Worm (Caenorhabditis elegans): ENCODE results near the gene lelo-3.

Gene lelo-3

DNA sequence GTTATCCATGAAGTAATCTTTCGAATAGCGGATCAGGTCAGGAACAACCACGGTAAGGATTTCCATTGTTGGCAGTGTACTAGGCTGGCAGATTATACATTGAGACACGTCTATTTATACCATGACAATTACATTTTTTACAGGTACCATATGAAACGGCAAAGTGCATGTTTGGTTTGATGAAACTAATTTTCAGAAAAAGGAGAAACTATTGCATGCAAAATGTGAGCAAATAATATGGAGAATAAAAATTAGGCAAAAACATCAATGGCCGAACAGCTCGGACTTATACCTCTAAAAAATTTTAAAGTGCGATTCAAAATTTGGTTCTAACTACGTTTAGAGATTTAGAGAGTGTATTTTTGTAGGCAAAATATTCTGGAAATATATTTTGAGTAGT, 29.6 kb downstream of the lelo-3 start, which contains the start of gene F22F4.5:
TSS of gene F22F4.5 (minus strand) at position 101 of the 400 bp plus-strand sequence.
- TF ChIP-seq sdz-12 (GFP tag; optimal IDR thresholded peaks at IDR 0.05) (no peak), attf-4 (tag; optimal IDR thresholded peaks at IDR 0.05) (no peak), spr-3 (GFP tag; optimal IDR thresholded peaks at IDR 0.05) (no peak), F49E8.2 (tag; optimal IDR thresholded peaks at IDR 0.05; ENCODE audit: borderline replicate concordance) (no peak), nhr-77 (tag; optimal IDR thresholded peaks at IDR 0.05) (no peak), F10B5.3 (tag; optimal IDR thresholded peaks at IDR 0.05) (no peak), hlh-30 (tag; optimal IDR thresholded peaks at IDR 0.05; ENCODE audit: insufficient read depth) (no peak), cey-2 (tag; optimal IDR thresholded peaks at IDR 0.05; ENCODE audit: borderline replicate concordance, insufficient read depth) (no peak), zip-2 (tag; optimal IDR thresholded peaks at IDR 0.05) (no peak), zfp-2 (tag; optimal IDR thresholded peaks at IDR 0.05) (no peak), hif-1 (tag; optimal IDR thresholded peaks at IDR 0.05) (no peak), tra-1 (GFP tag; IDR thresholded peaks at IDR 0.05) (no peak), mep-1 (tag; optimal IDR thresholded peaks at IDR 0.05) (no peak), madf-9 (GFP tag; conservative IDR thresholded peaks at IDR 0.05) (no peak), fos-1 (tag; optimal IDR thresholded peaks at IDR 0.05) (no peak), lin-29 (GFP tag; IDR thresholded peaks at IDR 0.05) (no peak)

ce11 chrX:5987910-5988309, 34.5 kb downstream of the lelo-3 start:
- TF ChIP-seq lsy-2 (tag; optimal IDR thresholded peaks at IDR 0.05) (no peak), lin-39 (tag; optimal IDR thresholded peaks at IDR 0.05) (no peak), lim-7 (GFP tag; IDR thresholded peaks at IDR 0.05) (no peak), nhr-237 (tag; optimal IDR thresholded peaks at IDR 0.05) (no peak)

DNA sequence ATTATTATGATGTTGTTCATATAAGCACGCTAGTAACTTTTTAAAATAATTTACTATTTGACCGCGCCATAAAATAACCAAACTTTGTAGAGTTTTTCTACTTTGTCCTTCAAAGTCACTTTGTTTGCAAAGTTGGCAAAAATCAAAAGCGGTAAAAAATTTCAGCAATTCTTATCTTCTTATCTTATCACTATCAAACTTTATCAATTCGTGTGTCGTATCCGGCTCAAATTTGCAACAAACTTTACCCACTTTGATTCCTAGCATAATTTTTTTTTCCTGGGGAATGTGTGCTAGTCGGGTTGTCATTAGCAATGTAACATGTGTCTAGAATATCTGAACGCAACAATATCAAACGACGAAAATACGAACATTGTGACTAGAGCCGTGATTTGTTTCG, 36.6 kb downstream of the lelo-3 start:
- TF ChIP-seq pqm-1 (tag; optimal IDR thresholded peaks at IDR 0.05) (peak; percentile 32), ceh-44 (GFP tag; IDR thresholded peaks at IDR 0.05) (no peak), ceh-82 (tag; optimal IDR thresholded peaks at IDR 0.05) (no peak), unc-39 (tag; optimal IDR thresholded peaks at IDR 0.05) (no peak), Y5F2A.4 (GFP tag; optimal IDR thresholded peaks at IDR 0.05) (no peak), zfp-3 (GFP tag; conservative IDR thresholded peaks at IDR 0.05) (no peak), madf-9 (GFP tag; conservative IDR thresholded peaks at IDR 0.05) (no peak), spr-3 (GFP tag; optimal IDR thresholded peaks at IDR 0.05) (no peak), nhr-28 (tag; optimal IDR thresholded peaks at IDR 0.05) (peak; percentile 20), hlh-30 (tag; optimal IDR thresholded peaks at IDR 0.05; ENCODE audit: insufficient read depth) (no peak), egl-27 (tag; optimal IDR thresholded peaks at IDR 0.05) (no peak), hmg-1.1 (GFP tag; IDR thresholded peaks at IDR 0.05) (no peak), rbr-2 (tag; optimal IDR thresholded peaks at IDR 0.05) (no peak), nhr-25 (tag; optimal IDR thresholded peaks at IDR 0.05; ENCODE audit: borderline replicate concordance, insufficient read depth) (no peak), tra-1 (GFP tag; IDR thresholded peaks at IDR 0.05) (no peak), hlh-11 (tag; optimal IDR thresholded peaks at IDR 0.05) (peak; percentile 6), snpc-1.2 (GFP tag; IDR thresholded peaks at IDR 0.05) (no peak), ceh-28 (tag; optimal IDR thresholded peaks at IDR 0.05) (no peak), zip-2 (tag; optimal IDR thresholded peaks at IDR 0.05) (no peak), dmd-6 (GFP tag; IDR thresholded peaks at IDR 0.05) (no peak; the same call in 1 of the 2 replicates), ZK546.5 (tag; optimal IDR thresholded peaks at IDR 0.05) (no peak), unc-130 (GFP tag; optimal IDR thresholded peaks at IDR 0.05) (no peak), nhr-237 (tag; optimal IDR thresholded peaks at IDR 0.05) (no peak), pha-4 (GFP tag; IDR thresholded peaks at IDR 0.05) (no peak), pha-4 (tag; optimal IDR thresholded peaks at IDR 0.05) (no peak), T26A8.4 (GFP tag; IDR thresholded peaks at IDR 0.05) (no peak), gei-8 (GFP tag; optimal IDR thresholded peaks at IDR 0.05) (no peak)

Measured in whole organism, L4 larva.